Worm (Caenorhabditis elegans) whole organism, L4/young adult: ENCODE results near the gene F09E10.5.

ENCODE experiments used
- W03F9.2 ChIP-seq: fragments of 150-350 bp; optimal IDR thresholded peaks from 2 replicates; lab custom pipeline; 2014; ENCODE audit warnings: missing biosample characterization, missing genetic modification characterization
- dao-5 ChIP-seq: sonication (generic microtip); optimal IDR thresholded peaks from 2 replicates; lab custom pipeline; 2016; ENCODE audit warnings: missing genotype, missing genetic modification characterization, moderate library complexity, missing compliant biosample characterization
- him-1 ChIP-seq: sonication (generic microtip); optimal IDR thresholded peaks from 2 replicates; lab custom pipeline; 2016; ENCODE audit warnings: missing genotype, missing genetic modification reagents, missing genetic modification characterization, missing compliant biosample characterization

Gene F09E10.5

DNA sequence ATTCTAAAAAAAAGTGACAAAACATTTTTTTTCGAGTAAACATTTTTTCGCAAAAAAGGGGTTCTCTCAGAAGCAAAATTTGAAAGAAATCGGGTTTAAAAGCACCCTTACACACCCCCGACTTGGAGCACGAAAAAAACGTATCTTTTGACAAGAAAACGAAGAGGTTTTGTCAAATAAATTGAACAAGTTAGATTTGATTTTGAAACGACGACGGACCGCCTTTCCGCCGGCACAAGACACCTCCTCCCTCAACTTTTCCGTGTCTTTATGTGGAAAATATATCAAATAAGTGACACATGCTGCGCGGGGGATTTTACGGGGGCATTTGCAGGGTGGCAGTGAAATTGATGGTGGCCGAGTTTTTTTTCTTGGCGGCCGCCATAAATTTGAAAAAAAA lies 26.1 kb downstream of the F09E10.5 start:
- no peak for TF ChIP-seq W03F9.2
- no peak for TF ChIP-seq him-1
- no peak for TF ChIP-seq dao-5 (tag; lab: Kevin White, UChicago)

DNA sequence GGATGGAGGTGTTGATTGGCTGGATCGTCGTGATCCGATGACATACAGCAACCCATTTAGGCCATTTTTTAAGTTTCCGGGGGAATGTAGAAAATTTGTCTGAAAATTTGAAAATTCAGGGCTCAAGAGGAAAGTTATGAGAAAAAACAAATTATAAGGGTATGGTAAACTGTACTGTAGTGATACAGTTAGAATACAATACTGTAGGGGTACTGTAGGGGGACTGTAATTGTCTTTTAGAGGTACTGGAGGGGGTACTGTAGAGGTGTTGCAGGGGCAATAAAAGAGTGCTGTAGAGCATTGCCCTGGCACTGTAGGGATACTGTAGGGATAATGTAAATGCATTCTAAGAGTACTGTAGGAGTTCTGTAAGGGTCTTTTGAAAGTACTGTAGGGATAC lies 29.5 kb downstream of the F09E10.5 start, which contains the start of gene D1005.6:
Gene D1005.6, minus strand, starts transcription at position 101 of the 400 bp plus-strand sequence.
- TF ChIP-seq him-1 (no peak), W03F9.2 (no peak), dao-5 (tag; lab: Kevin White, UChicago) (no peak)

ce11 chrX:1459756-1460155 lies 34.4 kb downstream of the F09E10.5 start:
- TF ChIP-seq him-1 (no peak), W03F9.2 (no peak), dao-5 (tag; lab: Kevin White, UChicago) (no peak)

- TF ChIP-seq him-1 (no peak), W03F9.2 (no peak), dao-5 (tag; lab: Kevin White, UChicago) (no peak)
These were observed 35.4 kb downstream of the F09E10.5 start, which contains the start of gene D1005.2 for ce11 chrX:1458793-1459192. Gene D1005.2, plus strand, starts transcription at chrX:1459022.

DNA sequence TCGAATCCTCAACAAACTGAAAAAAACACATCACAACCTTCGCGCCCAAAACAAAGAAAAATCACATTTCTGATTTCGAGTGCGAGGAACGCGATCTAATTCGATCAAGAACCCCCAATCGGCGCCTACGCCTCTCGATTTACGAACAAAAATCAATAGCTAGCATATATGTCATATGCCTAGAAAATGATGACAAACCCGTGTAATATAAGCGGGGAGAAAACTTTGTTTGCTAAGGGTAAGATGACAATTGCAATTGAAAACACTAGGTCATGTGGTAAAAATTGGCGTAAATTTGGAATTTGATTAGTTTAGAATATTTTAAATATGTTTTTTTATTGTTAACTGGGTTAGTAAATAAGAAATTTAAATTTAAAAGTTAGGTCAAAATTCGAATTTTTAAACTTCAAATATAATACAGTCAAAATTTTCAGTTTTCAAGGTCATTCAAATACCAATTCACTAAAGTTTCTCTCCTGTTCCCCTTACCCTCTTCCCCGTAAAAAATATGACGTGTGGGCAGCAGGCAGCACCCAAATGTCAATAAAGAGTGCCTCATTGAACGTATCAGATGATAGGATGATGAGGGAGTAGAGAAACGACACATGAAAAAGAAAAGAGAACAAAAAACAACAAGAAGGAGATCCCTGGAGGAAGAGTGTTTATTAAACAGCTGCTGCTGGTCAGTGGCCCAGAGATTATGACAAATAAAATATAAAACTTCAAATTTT lies 37.6 kb downstream of the F09E10.5 start:
- TF ChIP-seq him-1 (no peak), dao-5 (tag; lab: Kevin White, UChicago) (no peak), W03F9.2 (peak; percentile 27)

- TF ChIP-seq W03F9.2 (peak; percentile 30), him-1 (peak; percentile 56), dao-5 (tag; lab: Kevin White, UChicago) (peak; percentile 11)
These were observed 39.8 kb downstream of the F09E10.5 start for ce11 chrX:1454385-1454784.

- TF ChIP-seq dao-5 (tag; lab: Kevin White, UChicago) (no peak), W03F9.2 (peak; percentile 39)
These were observed 40.4 kb downstream of the F09E10.5 start, which contains the start of gene cebp-1 for ce11 chrX:1453770-1454169. Gene cebp-1, minus strand, starts transcription at chrX:1453868.

DNA sequence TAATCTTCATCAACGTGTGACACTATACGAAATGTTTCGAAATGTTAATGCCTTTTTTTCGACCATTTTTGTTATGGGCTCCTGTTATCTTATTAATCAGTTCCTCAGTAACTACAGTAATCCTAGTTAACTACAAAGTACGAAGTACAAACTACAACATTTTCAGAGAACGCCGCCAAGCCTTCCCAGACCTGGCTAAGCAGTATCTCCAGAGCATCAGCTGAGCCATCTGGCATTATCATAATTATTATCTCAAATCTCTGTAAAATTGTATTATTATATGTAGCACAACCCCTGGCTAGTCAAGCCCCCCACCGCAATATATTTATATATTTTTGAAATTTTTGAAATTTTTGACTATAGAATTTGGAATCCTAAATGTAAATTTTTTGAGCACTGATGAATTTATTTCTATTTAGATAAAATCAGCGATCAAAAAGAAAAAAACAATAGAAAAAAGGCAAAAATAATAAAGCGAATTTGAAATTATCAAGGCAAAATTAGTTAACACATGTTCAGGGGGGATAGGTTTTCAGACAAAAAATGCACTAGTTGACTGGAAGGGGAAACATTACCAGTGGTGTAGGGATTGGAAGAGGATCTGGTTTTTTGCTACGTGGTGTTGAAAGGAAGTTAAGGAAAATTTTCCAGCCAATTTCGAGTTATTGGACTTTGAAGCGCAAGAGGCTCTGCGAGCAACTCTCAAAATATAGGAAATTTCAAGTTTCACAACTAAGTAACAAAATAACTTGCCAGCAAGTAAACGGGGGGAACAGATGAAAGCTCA lies 42.1 kb downstream of the F09E10.5 start:
- no peak for TF ChIP-seq dao-5 (tag; lab: Kevin White, UChicago)

DNA sequence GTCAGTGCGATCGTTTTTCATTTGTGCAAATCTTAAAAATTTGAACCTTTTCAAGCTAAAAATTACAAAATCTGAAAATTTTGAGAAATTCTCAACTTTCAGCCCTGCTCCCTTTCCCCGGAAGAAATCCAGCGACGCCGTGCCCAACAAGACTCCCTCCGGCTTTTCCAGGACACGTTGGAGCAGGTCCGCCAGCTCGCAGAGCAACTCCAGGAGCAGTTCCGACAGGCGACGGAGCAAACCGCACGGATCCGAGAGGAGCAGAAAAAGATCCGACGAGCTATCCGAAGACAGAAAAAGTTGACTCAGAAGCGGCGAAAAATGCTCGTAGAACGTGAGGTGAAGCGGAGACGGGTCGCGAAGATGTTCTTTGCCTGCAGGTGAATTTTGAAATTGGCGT lies 42.9 kb downstream of the F09E10.5 start:
- TF ChIP-seq dao-5 (tag; lab: Kevin White, UChicago) (no peak), him-1 (no peak), W03F9.2 (no peak)

- TF ChIP-seq W03F9.2 = no peak
- TF ChIP-seq dao-5 (tag; lab: Kevin White, UChicago) = no peak
- no peak for TF ChIP-seq him-1
These were observed 43.8 kb downstream of the F09E10.5 start, which contains the start of gene W05H7.1 for ce11 chrX:1450352-1450818. Gene W05H7.1, plus strand, starts transcription at chrX:1450768.

DNA sequence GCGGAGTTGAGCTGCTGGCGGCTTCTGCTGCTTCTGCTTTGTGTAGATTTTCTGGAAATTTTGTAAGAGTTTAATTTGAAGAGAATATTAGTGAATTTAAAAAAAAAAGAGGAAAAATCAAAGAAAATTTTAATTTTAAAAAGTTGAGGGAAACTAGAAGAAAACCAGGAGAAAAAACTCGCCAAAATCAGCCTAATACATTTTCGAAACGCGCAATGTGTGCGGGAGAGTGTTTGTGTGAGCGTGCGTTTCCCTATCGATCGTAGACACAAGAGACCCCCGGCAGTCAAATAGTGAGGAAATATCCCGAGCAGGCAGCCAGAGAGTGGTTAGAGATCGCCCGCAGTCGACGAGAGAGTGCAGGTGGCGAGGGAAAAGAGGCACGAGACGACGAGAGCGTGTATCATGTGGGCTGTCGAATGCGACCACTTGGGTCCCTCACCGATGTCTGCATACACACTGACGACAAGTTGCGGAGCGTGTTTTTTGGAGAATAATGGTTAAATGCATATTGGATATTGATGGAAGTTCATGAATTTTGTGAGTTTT lies 47.5 kb downstream of the F09E10.5 start, which contains the start of gene zfp-3:
Gene zfp-3, minus strand, starts transcription at position 51 of the 549 bp plus-strand sequence.
- TF ChIP-seq dao-5 (tag; lab: Kevin White, UChicago) (peak; percentile 62), him-1 (peak; percentile 80), W03F9.2 (peak; percentile 72)

DNA sequence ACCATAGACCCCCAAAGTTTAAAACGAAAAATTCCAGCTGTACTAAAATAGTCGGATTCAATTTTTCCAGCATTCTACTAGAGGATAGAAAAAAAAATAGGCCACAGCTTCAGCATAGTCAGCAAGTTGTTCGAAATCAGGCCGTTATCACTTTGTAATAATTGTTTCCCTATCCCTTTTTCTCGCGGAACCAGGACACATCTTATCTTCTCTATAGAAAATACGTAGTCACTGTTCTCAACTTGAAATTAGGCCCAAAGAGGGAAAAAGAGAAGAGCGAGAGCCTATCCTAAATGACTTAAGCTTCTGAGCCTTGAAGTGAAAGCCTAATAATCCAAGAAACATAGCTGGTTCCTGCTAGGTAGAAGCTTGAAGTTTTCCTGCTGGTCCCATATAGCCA lies 48.5 kb downstream of the F09E10.5 start:
- no peak for TF ChIP-seq W03F9.2

ce11 chrX:1443556-1444243 lies 50.5 kb downstream of the F09E10.5 start:
- TF ChIP-seq dao-5 (tag; lab: Kevin White, UChicago) (no peak), him-1 (no peak)

DNA sequence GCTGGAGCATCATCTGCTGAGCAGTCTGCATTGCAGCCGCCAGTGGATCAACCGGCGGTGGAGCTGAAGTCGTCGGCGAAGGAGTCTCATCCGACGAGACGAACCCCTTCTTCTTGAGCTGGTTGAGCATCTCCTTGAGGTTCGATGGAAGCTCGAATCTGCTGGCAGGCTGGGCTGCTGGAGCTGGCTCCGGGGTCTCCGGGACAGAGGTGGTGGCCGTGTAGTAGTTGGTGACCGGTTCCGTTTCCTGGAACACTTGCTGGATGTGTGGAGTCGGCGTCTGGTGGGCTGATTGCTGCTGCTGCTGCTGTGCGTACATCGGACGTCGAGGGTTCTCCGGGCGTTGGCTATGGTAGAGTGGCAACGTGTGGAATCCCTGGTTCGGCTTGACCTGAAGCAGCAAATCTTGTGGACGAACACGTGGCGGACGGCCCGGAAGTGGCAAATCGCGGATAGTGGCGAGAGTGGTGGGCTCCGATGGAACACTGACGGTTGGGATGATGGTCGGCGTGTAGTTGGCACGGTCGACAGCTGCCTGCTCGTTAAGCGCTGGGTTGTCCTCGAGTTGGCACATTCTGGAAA lies 52.5 kb downstream of the F09E10.5 start:
- TF ChIP-seq him-1 = no peak
- TF ChIP-seq dao-5 (tag; lab: Kevin White, UChicago) = no peak
- TF ChIP-seq W03F9.2 = no peak
